Worm (Caenorhabditis elegans) whole organism, L4/young adult: Measurements from ENCODE around the gene rpl-21.

ENCODE experiments used
- W03F9.2 ChIP-seq: fragments of 150-350 bp; optimal IDR thresholded peaks from 2 replicates; lab custom pipeline; 2014; ENCODE audit warnings: missing biosample characterization, missing genetic modification characterization
- dao-5 ChIP-seq: sonication (generic microtip); optimal IDR thresholded peaks from 2 replicates; lab custom pipeline; 2016; ENCODE audit warnings: missing genotype, missing genetic modification characterization, moderate library complexity, missing compliant biosample characterization
- him-1 ChIP-seq: sonication (generic microtip); optimal IDR thresholded peaks from 2 replicates; lab custom pipeline; 2016; ENCODE audit warnings: missing genotype, missing genetic modification reagents, missing genetic modification characterization, missing compliant biosample characterization

rpl-21 gene

DNA sequence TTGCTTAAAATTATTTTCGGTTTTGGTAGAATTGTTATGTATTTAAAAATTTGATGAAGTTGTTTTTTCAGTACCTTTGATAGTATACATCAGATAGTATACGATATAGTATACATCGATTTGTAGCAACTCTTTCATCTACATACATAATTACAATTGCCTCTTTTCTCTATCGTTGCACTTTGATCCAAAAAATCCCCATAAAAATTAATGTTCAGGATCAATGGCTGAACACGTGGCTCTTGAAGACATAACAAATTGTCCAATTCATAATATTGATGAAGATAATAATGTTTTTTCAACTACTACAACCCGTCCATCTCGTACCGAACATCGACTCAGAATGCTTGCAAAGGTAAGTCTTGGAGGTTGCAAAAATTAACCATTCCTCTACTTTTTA is 18.7 kb upstream of the rpl-21 start, which contains the start of gene D2007.2:
TSS of gene D2007.2 (plus strand) at position 213 of the 400 bp plus-strand sequence.
- TF ChIP-seq him-1 (tag; lab: Kevin White, UChicago) (no peak), W03F9.2 (tag; lab: Kevin White, UChicago) (no peak), dao-5 (no peak)

DNA sequence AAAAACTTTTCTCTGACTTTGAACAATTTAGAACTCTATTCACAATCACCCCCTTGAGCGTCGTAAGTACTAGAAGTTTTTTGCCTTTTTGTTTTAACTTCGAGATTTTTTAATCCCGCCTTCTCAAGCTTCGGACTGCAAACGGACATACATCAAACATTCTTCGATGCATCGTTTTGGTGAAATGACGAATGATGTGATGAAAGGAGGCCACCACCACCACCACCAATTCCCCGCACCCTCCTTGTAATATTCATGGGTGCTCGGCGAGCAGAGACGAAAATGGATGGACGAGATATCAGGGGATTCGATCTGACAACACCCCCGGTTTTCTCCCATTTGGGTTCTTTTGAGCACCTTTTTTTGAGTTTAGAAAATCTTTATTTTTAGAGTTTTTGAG is 15.9 kb upstream of the rpl-21 start:
- TF ChIP-seq dao-5, result no peak
- no peak for TF ChIP-seq him-1 (tag; lab: Kevin White, UChicago)
- TF ChIP-seq W03F9.2 (tag; lab: Kevin White, UChicago), result no peak

DNA sequence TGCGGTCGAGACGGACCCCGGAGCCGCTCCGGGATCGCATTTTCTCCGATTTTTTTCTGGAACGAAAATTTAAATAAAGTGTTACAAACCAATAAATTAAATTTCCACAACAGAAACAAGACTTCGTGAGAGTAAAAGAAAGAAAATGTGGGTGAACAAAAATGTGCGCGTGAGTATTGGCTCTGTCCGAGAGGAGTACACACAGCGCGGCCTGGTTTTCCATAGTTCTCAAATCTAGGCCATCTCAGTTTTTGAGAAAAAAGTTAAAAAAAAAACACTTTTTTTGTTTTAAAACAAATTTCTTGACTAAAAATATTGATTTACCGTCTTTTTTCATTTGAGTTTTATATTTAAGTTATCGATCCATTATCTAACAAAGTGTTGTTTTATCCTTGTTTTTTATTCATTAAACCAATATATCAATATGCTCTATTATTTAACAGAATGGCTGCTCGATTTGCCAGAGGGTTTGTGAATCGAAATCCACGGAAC is 14.6 kb upstream of the rpl-21 start, which contains the start of the genes C14B9.8 and mrpl-18:
TSS of gene C14B9.8 (minus strand) at position 56 of the 492 bp plus-strand sequence.
TSS of gene mrpl-18 (plus strand) at position 442 of the 492 bp plus-strand sequence.
- peak; percentile 63 for TF ChIP-seq him-1 (tag; lab: Kevin White, UChicago)
- TF ChIP-seq dao-5, result no peak
- TF ChIP-seq W03F9.2 (tag; lab: Kevin White, UChicago), result peak; percentile 63

DNA sequence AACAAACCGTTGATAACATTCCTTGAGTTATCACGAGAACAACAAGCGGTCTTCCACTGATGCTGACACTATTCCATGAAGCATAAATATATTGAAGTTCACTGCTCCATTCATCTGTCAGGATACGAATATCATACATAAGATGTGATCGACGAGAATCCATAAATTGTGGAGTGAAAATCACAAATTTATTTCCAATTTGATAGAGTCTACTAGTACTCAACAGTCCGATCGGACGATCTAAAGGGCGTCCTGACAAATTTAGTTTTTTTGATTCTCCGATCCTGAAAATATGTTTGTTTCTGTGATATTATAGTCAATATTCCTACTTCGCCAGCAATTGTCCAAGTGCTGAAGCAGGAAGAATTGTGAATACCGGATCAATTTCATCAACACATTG is 12.2 kb upstream of the rpl-21 start:
- TF ChIP-seq him-1 (tag; lab: Kevin White, UChicago), result no peak

DNA sequence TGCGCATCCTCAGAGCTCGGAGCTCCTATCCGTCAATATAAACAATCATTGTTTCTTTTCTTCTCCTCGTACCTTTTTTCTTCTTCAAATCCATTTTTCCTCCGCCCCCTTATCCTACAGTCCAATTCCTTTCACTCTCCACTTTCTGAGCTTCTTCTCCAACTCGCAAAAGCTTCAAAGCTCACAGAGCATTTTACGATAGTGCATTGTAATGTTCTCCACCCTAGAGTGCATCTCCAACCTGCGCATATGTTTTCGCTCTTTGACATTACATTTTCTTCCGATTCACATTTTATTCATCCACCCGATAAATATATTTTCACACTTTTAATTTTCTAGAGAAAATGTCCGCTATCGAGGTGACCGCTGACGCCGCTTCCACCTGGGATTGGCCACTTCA is 7.8 kb upstream of the rpl-21 start, which contains the start of gene hsp-12.2:
TSS of gene hsp-12.2 (plus strand) at position 301 of the 400 bp plus-strand sequence.
- TF ChIP-seq him-1 (tag; lab: Kevin White, UChicago) (no peak), W03F9.2 (tag; lab: Kevin White, UChicago) (no peak), dao-5 (no peak)

DNA sequence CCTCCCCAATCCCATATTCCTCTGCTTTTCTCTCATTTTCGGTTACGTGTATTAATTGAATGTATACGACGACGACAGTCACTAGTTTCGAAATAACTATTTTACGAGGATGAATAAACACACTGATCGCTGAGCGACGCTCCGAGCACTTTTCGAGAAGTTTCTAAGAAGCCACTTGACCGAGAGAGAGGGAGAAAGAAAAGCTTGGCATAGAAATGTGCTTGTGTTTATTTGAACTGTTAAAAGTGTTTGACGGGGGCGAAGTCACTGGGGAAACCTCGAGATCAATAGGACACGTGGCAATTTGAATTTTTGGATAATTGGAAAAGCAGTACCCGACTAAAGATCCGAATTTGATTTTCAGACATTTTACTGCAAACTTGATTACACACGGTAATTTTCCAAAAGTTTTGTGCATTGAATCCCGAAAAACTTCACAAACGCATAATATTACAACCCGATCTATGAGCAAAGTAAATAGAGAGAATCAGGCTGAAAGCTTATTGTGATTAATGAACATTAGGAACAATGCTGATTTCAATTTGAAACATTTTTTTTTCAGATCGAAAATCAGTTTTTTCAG is 6.6 kb upstream of the rpl-21 start:
- TF ChIP-seq W03F9.2 (tag; lab: Kevin White, UChicago), result no peak
- no peak for TF ChIP-seq dao-5
- no peak for TF ChIP-seq him-1 (tag; lab: Kevin White, UChicago)

DNA sequence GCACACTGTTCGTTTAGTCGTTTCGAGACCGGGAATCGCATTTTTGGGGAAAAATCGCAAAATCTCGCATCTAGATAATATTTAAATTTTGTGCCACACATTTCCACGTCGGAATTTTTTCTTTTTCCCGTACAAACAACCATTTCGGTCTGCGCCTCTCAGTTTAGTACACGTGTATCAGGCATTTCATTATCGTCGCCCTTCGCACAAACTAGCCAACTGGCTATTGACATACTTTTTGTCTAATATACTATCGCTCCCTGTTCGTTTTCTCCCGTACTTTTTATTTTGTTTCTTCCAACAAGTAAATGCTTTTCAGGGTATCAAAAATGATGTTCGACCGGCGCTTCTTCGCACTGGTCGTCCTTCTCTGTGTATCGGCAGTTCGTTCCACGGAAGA is 3.3 kb upstream of the rpl-21 start, which contains the start of gene C14B9.2:
TSS of gene C14B9.2 (plus strand) at position 320 of the 400 bp plus-strand sequence.
- no peak for TF ChIP-seq W03F9.2 (tag; lab: Kevin White, UChicago)
- no peak for TF ChIP-seq dao-5
- no peak for TF ChIP-seq him-1 (tag; lab: Kevin White, UChicago)

DNA sequence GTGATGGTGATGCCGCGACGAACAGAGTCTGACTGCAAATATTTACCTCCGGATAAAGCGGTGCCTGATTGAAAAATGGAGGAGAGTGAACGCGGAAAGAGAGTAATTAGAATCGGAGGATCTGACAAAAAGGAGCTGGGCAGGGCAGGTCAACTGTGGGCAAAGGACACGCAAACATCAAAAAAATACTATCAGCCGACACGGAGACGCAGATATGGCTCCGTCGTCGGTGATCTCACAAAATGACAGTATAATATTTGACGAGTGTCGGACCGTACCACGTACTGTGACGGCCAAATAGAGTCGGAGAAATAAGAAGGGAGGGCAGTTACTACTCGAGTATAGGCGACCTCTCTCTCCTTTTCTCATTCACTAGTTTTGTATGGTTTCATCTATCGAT is 2.5 kb upstream of the rpl-21 start:
- no peak for TF ChIP-seq dao-5
- no peak for TF ChIP-seq him-1 (tag; lab: Kevin White, UChicago)
- TF ChIP-seq W03F9.2 (tag; lab: Kevin White, UChicago), result no peak

DNA sequence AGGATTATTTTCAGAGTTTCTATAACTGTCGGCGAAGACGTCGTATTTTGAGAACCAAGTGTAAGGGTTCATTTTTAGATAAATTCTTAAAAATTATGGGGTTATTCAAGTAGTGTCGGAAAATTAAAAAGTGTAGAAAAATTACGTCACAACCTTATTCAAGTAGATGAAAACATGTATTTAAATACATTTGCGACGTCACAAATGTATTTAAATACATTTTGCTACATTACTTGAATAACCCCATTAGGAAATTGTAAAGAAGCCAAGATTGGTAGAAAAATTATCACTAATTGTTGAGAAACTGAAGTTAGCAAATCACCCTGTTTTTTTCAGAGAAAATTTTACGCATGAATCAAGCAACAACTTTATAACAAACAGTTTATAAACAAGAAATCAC is 832 bp downstream of the rpl-21 start:
- TF ChIP-seq W03F9.2 (tag; lab: Kevin White, UChicago) (no peak), dao-5 (no peak), him-1 (tag; lab: Kevin White, UChicago) (no peak)

DNA sequence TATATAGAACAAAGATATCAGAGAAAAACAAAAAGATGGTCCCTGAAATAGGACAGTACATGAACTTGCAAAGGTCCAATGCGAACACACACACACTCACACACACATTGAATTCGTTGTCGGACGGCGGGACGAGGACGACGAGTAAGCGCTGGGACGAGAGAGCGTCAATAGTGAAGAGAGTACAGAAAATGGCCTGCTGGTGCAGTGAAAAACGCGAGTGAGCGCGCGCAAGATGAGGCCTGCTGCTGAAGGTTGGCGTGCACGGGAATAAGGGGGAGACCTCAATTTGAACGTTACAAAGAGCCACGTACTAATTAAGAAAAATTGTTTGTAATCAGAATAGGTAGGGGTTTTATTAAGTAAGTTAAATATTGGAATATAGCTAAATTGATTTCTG is 3.0 kb downstream of the rpl-21 start:
- TF ChIP-seq W03F9.2 (tag; lab: Kevin White, UChicago) (no peak), dao-5 (no peak), him-1 (tag; lab: Kevin White, UChicago) (no peak)

DNA sequence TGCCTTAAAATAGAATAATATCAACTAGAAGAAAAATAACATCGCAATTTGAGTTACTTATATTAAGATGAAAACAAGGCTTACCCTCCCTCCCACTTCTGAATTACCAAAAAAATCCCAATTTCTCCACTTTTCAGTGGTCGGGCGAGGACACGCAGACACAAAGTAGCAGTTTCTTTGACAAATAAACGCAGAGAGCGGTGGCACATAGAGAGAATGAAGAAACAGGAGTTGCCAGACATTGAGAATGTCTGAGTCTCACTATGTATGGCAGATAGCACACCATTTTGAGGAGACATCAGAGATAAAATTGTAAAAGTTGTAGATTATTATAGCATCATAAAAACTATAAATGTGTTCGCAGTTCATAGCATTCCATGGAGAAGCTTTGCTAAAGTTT is 4.8 kb downstream of the rpl-21 start:
- TF ChIP-seq him-1 (tag; lab: Kevin White, UChicago) (no peak), W03F9.2 (tag; lab: Kevin White, UChicago) (peak; percentile 40), dao-5 (no peak)

DNA sequence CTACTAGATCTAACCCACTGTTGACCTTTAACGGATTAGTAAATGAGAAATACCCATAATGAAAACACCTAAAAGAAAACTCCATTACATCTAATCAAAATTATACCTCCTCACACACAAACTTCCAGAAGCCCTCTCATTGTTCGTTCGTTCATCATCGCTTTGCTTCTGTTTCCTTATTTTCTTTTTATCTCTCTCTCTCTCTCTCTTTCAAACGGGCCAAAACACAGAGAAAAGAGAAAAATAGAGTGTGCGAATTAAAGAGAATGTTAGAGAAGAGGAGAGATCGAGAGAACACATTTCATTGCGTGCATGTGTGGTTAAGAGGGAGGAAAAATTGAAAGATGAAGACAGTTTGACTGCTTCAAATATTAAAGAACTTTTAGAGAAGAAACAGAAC is 5.7 kb downstream of the rpl-21 start:
- TF ChIP-seq him-1 (tag; lab: Kevin White, UChicago) (no peak), dao-5 (no peak), W03F9.2 (tag; lab: Kevin White, UChicago) (peak; percentile 14)

DNA sequence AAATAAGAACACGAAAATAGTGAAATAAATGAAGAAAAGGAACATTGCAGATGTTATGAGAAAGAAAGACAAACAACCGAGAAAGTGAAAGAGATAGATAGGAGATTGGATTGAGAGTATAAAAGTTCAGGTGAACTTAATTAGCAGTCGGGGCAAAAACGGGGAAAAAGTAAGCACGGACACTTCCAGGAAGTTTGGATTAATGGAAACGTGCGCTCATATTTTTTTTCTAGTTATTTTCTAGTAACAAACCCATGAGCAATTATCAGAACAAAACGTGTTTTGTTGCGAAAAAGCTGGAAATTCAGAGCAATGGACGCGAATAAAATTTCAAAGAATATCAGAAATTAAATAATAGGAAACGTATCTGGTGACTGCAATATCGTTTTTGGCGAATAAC is 8.1 kb downstream of the rpl-21 start:
- no peak for TF ChIP-seq him-1 (tag; lab: Kevin White, UChicago)
- TF ChIP-seq dao-5, result no peak
- TF ChIP-seq W03F9.2 (tag; lab: Kevin White, UChicago), result no peak

DNA sequence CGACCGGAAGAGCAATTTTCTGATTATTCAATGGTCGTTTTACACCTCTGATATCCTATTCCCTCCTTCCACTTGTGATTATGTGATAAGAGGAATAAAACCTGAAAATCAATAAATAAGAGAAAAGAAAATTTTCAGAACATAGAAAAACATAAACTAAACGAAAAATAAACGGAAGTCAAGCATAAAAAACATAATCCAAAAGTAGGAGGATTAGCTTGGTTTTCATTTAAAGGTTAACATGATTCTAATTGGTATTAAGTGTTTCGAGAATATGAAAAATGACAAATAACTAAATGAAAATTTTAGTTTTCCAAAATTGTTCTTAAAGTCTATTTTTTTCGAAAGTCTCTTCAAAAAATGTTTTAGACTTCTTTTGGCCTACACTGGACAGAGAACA is 8.9 kb downstream of the rpl-21 start, which contains the start of gene gei-8:
TSS of gene gei-8 (minus strand) at position 101 of the 400 bp plus-strand sequence.
- TF ChIP-seq him-1 (tag; lab: Kevin White, UChicago) (no peak), W03F9.2 (tag; lab: Kevin White, UChicago) (no peak), dao-5 (no peak)

DNA sequence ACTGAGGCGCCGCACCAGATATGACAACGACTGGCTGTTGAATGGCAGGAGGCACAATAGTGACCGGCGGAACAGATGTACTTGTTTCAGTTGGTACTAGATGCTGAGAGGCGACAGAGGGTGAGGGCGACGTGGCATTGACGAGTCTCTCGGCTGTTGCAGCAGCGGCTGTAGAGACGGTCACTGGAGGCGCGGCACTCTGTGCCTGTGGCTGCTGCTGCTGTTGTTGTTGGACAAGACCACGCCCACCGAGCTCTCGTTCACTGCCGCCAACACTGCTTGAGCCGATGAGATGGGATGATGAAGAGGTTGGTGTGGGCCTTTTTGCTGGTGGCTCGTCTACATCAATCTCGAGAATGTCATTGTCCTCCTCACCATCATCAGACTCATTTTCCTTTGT is 12.9 kb downstream of the rpl-21 start:
- TF ChIP-seq W03F9.2 (tag; lab: Kevin White, UChicago) (no peak), dao-5 (no peak), him-1 (tag; lab: Kevin White, UChicago) (no peak)
